Fruit fly (Drosophila melanogaster) whole organism, embryonic: ENCODE results near the gene Ada2a.

Experiments used
- Aef1 ChIP-seq: fragments of 200-800 bp; sonication (Bioruptor generic); IDR thresholded peaks from 3 replicates; pipeline ENCODE4 v1.3.6; 2022; ENCODE audit warnings: missing biosample characterization, missing genetic modification characterization
- BEAF-32 ChIP-seq: fragments of 200-800 bp; sonication (Bioruptor generic); optimal IDR thresholded peaks from 3 replicates; lab custom pipeline; 2017; ENCODE audit warnings: missing biosample characterization, missing genetic modification characterization, mild to moderate bottlenecking, moderate library complexity, missing genetic modification reagents
- CG10543 ChIP-seq: fragments of 200-800 bp; sonication (Bioruptor generic); optimal IDR thresholded peaks from 3 replicates; lab custom pipeline; 2017; ENCODE audit warnings: missing biosample characterization, mild to moderate bottlenecking, missing genetic modification characterization, moderate library complexity
- CG11085 ChIP-seq: fragments of 200-800 bp; sonication (Bioruptor generic); IDR thresholded peaks from 2 replicates; pipeline ENCODE4 v1.3.6; 2022; ENCODE audit warnings: missing biosample characterization, missing genetic modification characterization
- CG11504 ChIP-seq: fragments of 200-800 bp; sonication (Bioruptor generic); optimal IDR thresholded peaks from 3 replicates; lab custom pipeline; 2019; ENCODE audit warnings: missing biosample characterization, mild to moderate bottlenecking, missing genetic modification characterization, moderate library complexity
- CG11695 ChIP-seq: fragments of 200-800 bp; sonication (Bioruptor generic); IDR thresholded peaks from 3 replicates; pipeline ENCODE4 v1.3.6; 2022; ENCODE audit warnings: missing biosample characterization, missing genetic modification characterization
- CG12155 ChIP-seq: fragments of 200-800 bp; sonication (Bioruptor generic); optimal IDR thresholded peaks from 3 replicates; lab custom pipeline; 2016; ENCODE audit warnings: missing biosample characterization, missing genetic modification characterization
- CG12391 ChIP-seq: fragments of 200-800 bp; sonication (Bioruptor generic); optimal IDR thresholded peaks from 3 replicates; lab custom pipeline; 2018; ENCODE audit warnings: missing biosample characterization, mild to moderate bottlenecking, missing genetic modification characterization, moderate library complexity
- CG1603 ChIP-seq: fragments of 200-800 bp; sonication (Bioruptor generic); optimal IDR thresholded peaks from 2 replicates; lab custom pipeline; 2019; ENCODE audit warnings: missing biosample characterization, mild to moderate bottlenecking, missing genetic modification characterization, moderate library complexity
- CG16863 ChIP-seq: fragments of 200-800 bp; sonication (Bioruptor generic); optimal IDR thresholded peaks from 3 replicates; lab custom pipeline; 2016; ENCODE audit warnings: missing biosample characterization, missing genetic modification characterization
- CG2116 ChIP-seq: fragments of 200-800 bp; sonication (Bioruptor generic); optimal IDR thresholded peaks from 3 replicates; lab custom pipeline; 2018; ENCODE audit warnings: missing biosample characterization, mild to moderate bottlenecking, missing genetic modification characterization
- CG32532 ChIP-seq: fragments of 200-800 bp; sonication (Bioruptor generic); IDR thresholded peaks from 2 replicates; pipeline ENCODE4 v1.3.6; 2022; ENCODE audit warnings: missing biosample characterization, missing genetic modification characterization
- CG6791 ChIP-seq: fragments of 200-800 bp; sonication (Bioruptor generic); IDR thresholded peaks from 3 replicates; pipeline ENCODE4 v1.3.6; 2022; ENCODE audit warnings: missing biosample characterization, missing genetic modification characterization; ENCODE audit not compliant: partially characterized antibody
- CG9437 ChIP-seq: fragments of 200-800 bp; sonication (Bioruptor generic); optimal IDR thresholded peaks from 2 replicates; lab custom pipeline; 2018; ENCODE audit warnings: missing biosample characterization, mild to moderate bottlenecking, missing genetic modification characterization
- CG9932 ChIP-seq: fragments of 200-800 bp; sonication (Bioruptor generic); IDR thresholded peaks from 2 replicates; pipeline ENCODE4 v1.3.6; 2022; ENCODE audit warnings: missing biosample characterization, missing genetic modification characterization
- Dll ChIP-seq: fragments of 200-800 bp; sonication (Bioruptor generic); IDR thresholded peaks from 4 replicates; pipeline ENCODE4 v1.3.6; 2022; ENCODE audit warnings: missing biosample characterization, missing genetic modification characterization; ENCODE audit not compliant: partially characterized antibody
- Dp ChIP-seq: fragments of 200-800 bp; sonication (Bioruptor generic); optimal IDR thresholded peaks from 2 replicates; lab custom pipeline; 2018; ENCODE audit warnings: missing biosample characterization, mild to moderate bottlenecking, missing genetic modification characterization, moderate library complexity
- Dref ChIP-seq: fragments of 200-800 bp; sonication (Bioruptor generic); IDR thresholded peaks from 2 replicates; pipeline ENCODE4 v1.3.6; 2022; ENCODE audit warnings: missing biosample characterization, missing genetic modification characterization
- Drgx ChIP-seq: fragments of 200-800 bp; sonication (Bioruptor generic); IDR thresholded peaks from 2 replicates; pipeline ENCODE4 v1.3.6; 2022; ENCODE audit warnings: missing biosample characterization, missing genetic modification characterization
- H15 ChIP-seq: fragments of 200-800 bp; sonication (Bioruptor generic); IDR thresholded peaks from 3 replicates; pipeline ENCODE4 v1.3.6; 2022; ENCODE audit warnings: missing biosample characterization, missing genetic modification characterization
- HLH3B ChIP-seq: fragments of 200-800 bp; sonication (Bioruptor generic); IDR thresholded peaks from 2 replicates; pipeline ENCODE4 v1.3.6; 2022; ENCODE audit warnings: missing biosample characterization, missing genetic modification characterization
- Lim3 ChIP-seq: fragments of 200-800 bp; sonication (Bioruptor generic); IDR thresholded peaks from 2 replicates; pipeline ENCODE4 v1.3.6; 2022; ENCODE audit warnings: missing biosample characterization, missing genetic modification characterization
- Med ChIP-seq: fragments of 200-800 bp; sonication (Bioruptor generic); peaks from one replicate; lab custom pipeline; 2016; ENCODE audit warnings: missing biosample characterization, missing genetic modification characterization, mild to moderate bottlenecking, inconsistent platforms, moderate library complexity
- Myb ChIP-seq: fragments of 200-800 bp; sonication (Bioruptor generic); optimal IDR thresholded peaks from 2 replicates; lab custom pipeline; 2016; ENCODE audit warnings: missing biosample characterization, missing genetic modification characterization
- Opbp ChIP-seq: fragments of 200-800 bp; sonication (Bioruptor generic); IDR thresholded peaks from 3 replicates; pipeline ENCODE4 v1.3.6; 2022; ENCODE audit warnings: missing biosample characterization, missing genetic modification characterization; ENCODE audit not compliant: partially characterized antibody
- Rfx ChIP-seq: fragments of 200-800 bp; sonication (Bioruptor generic); IDR thresholded peaks from 2 replicates; pipeline ENCODE4 v1.3.6; 2022; ENCODE audit warnings: missing biosample characterization, missing genetic modification characterization
- Sry-β ChIP-seq: fragments of 200-800 bp; sonication (Bioruptor generic); optimal IDR thresholded peaks from 2 replicates; lab custom pipeline; 2018; ENCODE audit warnings: missing biosample characterization, mild to moderate bottlenecking, missing genetic modification characterization, moderate library complexity
- cas ChIP-seq: fragments of 200-800 bp; sonication (Bioruptor generic); IDR thresholded peaks from 2 replicates; pipeline ENCODE4 v1.3.6; 2022; ENCODE audit warnings: missing biosample characterization, missing genetic modification characterization
- chm ChIP-seq: fragments of 200-800 bp; sonication (Bioruptor generic); IDR thresholded peaks from 2 replicates; pipeline ENCODE4 v1.3.6; 2022; ENCODE audit warnings: missing biosample characterization, missing genetic modification characterization
- ci ChIP-seq: fragments of 200-800 bp; sonication (Bioruptor generic); IDR thresholded peaks from 3 replicates; pipeline ENCODE4 v1.3.6; 2022; ENCODE audit warnings: missing biosample characterization, missing genetic modification characterization
- crc ChIP-seq: fragments of 200-800 bp; sonication (Bioruptor generic); optimal IDR thresholded peaks from 2 replicates; lab custom pipeline; 2016; ENCODE audit warnings: missing biosample characterization, missing genetic modification characterization
- gcm ChIP-seq: fragments of 200-800 bp; sonication (Bioruptor generic); optimal IDR thresholded peaks from 2 replicates; lab custom pipeline; 2019; ENCODE audit warnings: missing biosample characterization, mild to moderate bottlenecking, missing genetic modification characterization, moderate library complexity
- knrl ChIP-seq: fragments of 200-800 bp; sonication (Bioruptor generic); IDR thresholded peaks from 3 replicates; pipeline ENCODE4 v1.3.6; 2022; ENCODE audit warnings: missing biosample characterization, missing genetic modification characterization; ENCODE audit not compliant: partially characterized antibody
- mam ChIP-seq: fragments of 200-800 bp; sonication (Bioruptor generic); optimal IDR thresholded peaks from 3 replicates; lab custom pipeline; 2016; ENCODE audit warnings: missing biosample characterization, missing genetic modification characterization
- nerfin-2 ChIP-seq: fragments of 200-800 bp; sonication (Bioruptor generic); IDR thresholded peaks from 2 replicates; pipeline ENCODE4 v1.3.6; 2022; ENCODE audit warnings: missing biosample characterization, missing genetic modification characterization; ENCODE audit not compliant: partially characterized antibody
- otp ChIP-seq: fragments of 200-800 bp; sonication (Bioruptor generic); IDR thresholded peaks from 3 replicates; pipeline ENCODE4, ENCODE4 v1.3.6; 2022; ENCODE audit warnings: missing biosample characterization, missing genetic modification characterization
- pb ChIP-seq: fragments of 200-800 bp; sonication (Bioruptor generic); optimal IDR thresholded peaks from 3 replicates; lab custom pipeline; 2016; ENCODE audit warnings: missing biosample characterization, missing genetic modification characterization
- pho ChIP-seq: fragments of 200-800 bp; sonication (Bioruptor generic); optimal IDR thresholded peaks from 2 replicates; lab custom pipeline; 2016; ENCODE audit warnings: missing biosample characterization, missing genetic modification characterization
- repo ChIP-seq: fragments of 200-800 bp; sonication (Bioruptor generic); optimal IDR thresholded peaks from 2 replicates; lab custom pipeline; 2016; ENCODE audit warnings: missing biosample characterization, missing genetic modification characterization
- row ChIP-seq: fragments of 200-800 bp; sonication (Bioruptor generic); IDR thresholded peaks from 3 replicates; pipeline ENCODE4 v1.3.6; 2022; ENCODE audit warnings: missing biosample characterization, missing genetic modification characterization
- sc ChIP-seq, 3 experiments: fragments of >200 bp in 2 of 3; fragments of 200-800 bp in 1 of 3; sonication (Bioruptor generic) in 1 of 3; optimal IDR thresholded peaks; 2 replicates in 2 of 3; 3 replicates in 1 of 3; lab custom pipeline; 2017; ENCODE audit warnings: mild to moderate bottlenecking in 1 of 3, missing biosample characterization in 1 of 3, missing genetic modification characterization in 1 of 3, missing genetic modification reagents in 1 of 3
- sisA ChIP-seq: fragments of 200-800 bp; sonication (Bioruptor generic); IDR thresholded peaks from 2 replicates; pipeline ENCODE4 v1.3.6; 2022; ENCODE audit warnings: missing biosample characterization, missing genetic modification characterization
- slbo ChIP-seq: fragments of 200-800 bp; sonication (Bioruptor generic); IDR thresholded peaks from 2 replicates; pipeline ENCODE4 v1.3.6; 2022; ENCODE audit warnings: missing biosample characterization, missing genetic modification characterization
- sob ChIP-seq: fragments of 200-800 bp; sonication (Bioruptor generic); IDR thresholded peaks from 2 replicates; pipeline ENCODE4 v1.3.6; 2022; ENCODE audit warnings: missing biosample characterization, missing genetic modification characterization
- sr ChIP-seq: fragments of 200-800 bp; sonication (Bioruptor generic); IDR thresholded peaks from 3 replicates; pipeline ENCODE4 v1.3.6; 2022; ENCODE audit warnings: missing biosample characterization, missing genetic modification characterization
- ssp ChIP-seq: fragments of 200-800 bp; sonication (Bioruptor generic); IDR thresholded peaks from 2 replicates; pipeline ENCODE4 v1.3.6; 2022; ENCODE audit warnings: missing biosample characterization, missing genetic modification characterization
- stwl ChIP-seq: fragments of 200-800 bp; sonication (Bioruptor generic); optimal IDR thresholded peaks from 3 replicates; lab custom pipeline; 2018; ENCODE audit warnings: missing biosample characterization, mild to moderate bottlenecking, missing genetic modification characterization, moderate library complexity
- trem ChIP-seq: fragments of 200-800 bp; optimal IDR thresholded peaks from 3 replicates; lab custom pipeline; 2019; ENCODE audit warnings: missing biosample characterization, mild to moderate bottlenecking, missing genetic modification characterization, moderate library complexity

Gene Ada2a

dm6 chr3R:18230229-18230628 lies 25.1 kb downstream of the Ada2a start (continued):
- TF ChIP-seq CG2116 = peak; percentile 10
- TF ChIP-seq CG6791 = 0 out of 3 replicates have a peak, but pooled peaks have one; percentile 27
- TF ChIP-seq CG11085 (GFP tag; lab: Robert Waterston, UW) = no peak
- TF ChIP-seq Dref = peak; percentile 46; the same call in 1 of the 2 replicates
- no peak for TF ChIP-seq CG11695 (GFP tag; lab: Robert Waterston, UW)
- peak; percentile 84 for TF ChIP-seq ssp (GFP tag; lab: Robert Waterston, UW)
- TF ChIP-seq Dll (GFP tag; lab: Robert Waterston, UW) = 0 out of 4 replicates have a peak, but pooled peaks have one; percentile 20
- peak; percentile 80 for TF ChIP-seq Myb (GFP tag; lab: Kevin White, UChicago)
- no peak for TF ChIP-seq sr (GFP tag; lab: Robert Waterston, UW)
- peak; percentile 20; the same call in 1 of the 3 replicates for TF ChIP-seq row
- no peak for TF ChIP-seq pb (GFP tag; lab: Kevin White, UChicago)
- peak; percentile 60 for TF ChIP-seq Dp (GFP tag; lab: Kevin White, UChicago)
- TF ChIP-seq CG11504 (tag; lab: Kevin White, UChicago) = no peak
- no peak for TF ChIP-seq CG16863 (GFP tag; lab: Kevin White, UChicago)
- no peak for TF ChIP-seq sc (optimal IDR thresholded peaks at IDR 0.05; lab: Kevin White, UChicago)
- no peak for TF ChIP-seq sc (GFP tag; optimal IDR thresholded peaks at IDR 0.05; lab: Kevin White, UChicago)
- peak; percentile 50 for TF ChIP-seq Med (GFP tag; lab: Kevin White, UChicago)
- peak; percentile 13 for TF ChIP-seq trem (tag; lab: Kevin White, UChicago)
- no peak for TF ChIP-seq gcm (GFP tag; lab: Kevin White, UChicago)
- TF ChIP-seq stwl (tag; lab: Kevin White, UChicago) = peak; percentile 42
- no peak for TF ChIP-seq H15 (GFP tag; lab: Robert Waterston, UW)
- TF ChIP-seq Opbp (GFP tag; lab: Robert Waterston, UW) = no peak
- no peak for TF ChIP-seq Sry-β (GFP tag; lab: Kevin White, UChicago)
- TF ChIP-seq CG12155 (GFP tag; lab: Kevin White, UChicago) = no peak
- TF ChIP-seq CG9437 = no peak
- TF ChIP-seq CG1603 (tag; lab: Kevin White, UChicago) = peak; percentile 26
- no peak for TF ChIP-seq sob (GFP tag; lab: Robert Waterston, UW)
- no peak for TF ChIP-seq crc (GFP tag; lab: Kevin White, UChicago)
- no peak for TF ChIP-seq cas (GFP tag; lab: Robert Waterston, UW)
- no peak for TF ChIP-seq knrl (GFP tag; lab: Robert Waterston, UW)
- peak; percentile 41 for TF ChIP-seq BEAF-32 (GFP tag; lab: Kevin White, UChicago)
- no peak for TF ChIP-seq Lim3
- TF ChIP-seq, all 482 proteins: peak for 24

- TF ChIP-seq pho (GFP tag; lab: Kevin White, UChicago) = no peak
- peak; percentile 91 for TF ChIP-seq repo
- TF ChIP-seq gcm (GFP tag; lab: Kevin White, UChicago) = peak; percentile 70
- peak; percentile 58; the same call in 1 of the 2 replicates for TF ChIP-seq CG32532
- TF ChIP-seq row = peak; percentile 43; the same call in 1 of the 3 replicates
- TF ChIP-seq sisA (GFP tag; lab: Robert Waterston, UW) = 0 out of 2 replicates have a peak, but pooled peaks have one; percentile 15
- TF ChIP-seq mam (GFP tag; lab: Kevin White, UChicago) = peak; percentile 6
- no peak for TF ChIP-seq nerfin-2 (GFP tag; lab: Robert Waterston, UW)
- TF ChIP-seq slbo (GFP tag; lab: Robert Waterston, UW) = peak; percentile 24; the same call in 1 of the 2 replicates
- no peak for TF ChIP-seq knrl (GFP tag; lab: Robert Waterston, UW)
- peak; percentile 56 for TF ChIP-seq Med (GFP tag; lab: Kevin White, UChicago)
- peak; percentile 31; the same call in 1 of the 2 replicates for TF ChIP-seq Rfx
- peak; percentile 19 for TF ChIP-seq CG10543 (GFP tag; lab: Kevin White, UChicago)
- no peak for TF ChIP-seq CG11504 (tag; lab: Kevin White, UChicago)
- peak; percentile 10; the same call in 1 of the 2 replicates for TF ChIP-seq chm (GFP tag; lab: Robert Waterston, UW)
- 0 out of 3 replicates have a peak, but pooled peaks have one; percentile 51 for TF ChIP-seq otp (GFP tag; lab: Robert Waterston, UW)
- peak; percentile 49; the same call in 1 of the 3 replicates for TF ChIP-seq ci (GFP tag; lab: Robert Waterston, UW)
- TF ChIP-seq Drgx (GFP tag; lab: Robert Waterston, UW) = 0 out of 2 replicates have a peak, but pooled peaks have one; percentile 17
- 0 out of 2 replicates have a peak, but pooled peaks have one; percentile 21 for TF ChIP-seq HLH3B (GFP tag; lab: Robert Waterston, UW)
- TF ChIP-seq CG9932 (GFP tag; lab: Robert Waterston, UW) = peak; percentile 27; the same call in 1 of the 2 replicates
- no peak for TF ChIP-seq Aef1 (GFP tag; lab: Robert Waterston, UW)
- TF ChIP-seq CG12391 (tag; lab: Kevin White, UChicago) = no peak
Measured at dm6 chr3R:18228713-18229222, 26.5 kb downstream of the Ada2a start.
